Worm (Caenorhabditis elegans): ENCODE measurements around the gene C14C11.2.

DNA sequence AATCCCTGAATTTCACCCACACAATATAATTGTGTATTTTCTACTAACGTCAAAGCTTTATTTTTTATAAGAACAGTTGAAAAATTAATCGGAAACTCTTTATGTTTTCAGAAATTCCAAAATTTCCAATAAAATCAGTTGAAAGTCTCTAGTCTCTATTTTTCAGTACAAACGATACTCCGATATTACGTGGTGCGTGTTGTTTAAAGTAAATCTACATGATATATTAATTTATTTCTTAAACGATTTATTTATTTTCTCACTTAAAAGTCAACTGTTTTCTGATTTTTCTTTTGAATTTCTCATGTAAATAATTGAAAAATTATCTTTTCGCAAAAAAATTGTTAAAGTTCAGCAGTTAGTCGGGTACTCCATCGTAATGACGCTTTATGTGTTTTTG is 51.2 kb downstream of the C14C11.2 start:
- TF ChIP-seq unc-39 (tag; optimal IDR thresholded peaks at IDR 0.05) (no peak), elt-2 (tag; optimal IDR thresholded peaks at IDR 0.05) (no peak), fos-1 (tag; optimal IDR thresholded peaks at IDR 0.05) (no peak), skn-1 (tag; optimal IDR thresholded peaks at IDR 0.05) (no peak), ceh-9 (tag; optimal IDR thresholded peaks at IDR 0.05) (no peak), snpc-4 (tag; optimal IDR thresholded peaks at IDR 0.05) (no peak)
